Fruit fly (Drosophila melanogaster) whole organism, adult: ENCODE measurements around the gene feo.

Source experiments
- CG12768 ChIP-seq: fragments of 200-800 bp; sonication (Bioruptor generic); optimal IDR thresholded peaks from 2 replicates; lab custom pipeline; 2017; ENCODE audit warnings: missing biosample characterization, missing genetic modification characterization, mild to moderate bottlenecking, moderate library complexity, missing genetic modification reagents
- CG1620 ChIP-seq: fragments of 200-800 bp; sonication (Bioruptor generic); optimal IDR thresholded peaks from 2 replicates; lab custom pipeline; 2016; ENCODE audit warnings: missing biosample characterization, missing genetic modification characterization
- CG33017 ChIP-seq: fragments of 200-800 bp; sonication (Bioruptor generic); optimal IDR thresholded peaks from 2 replicates; lab custom pipeline; 2018; ENCODE audit warnings: missing biosample characterization, mild to moderate bottlenecking, missing genetic modification characterization, moderate library complexity
- CG5204 ChIP-seq: fragments of 200-800 bp; sonication (Bioruptor generic); optimal IDR thresholded peaks from 2 replicates; lab custom pipeline; 2016; ENCODE audit warnings: missing biosample characterization, missing genetic modification characterization
- CG7045 ChIP-seq: fragments of 200-800 bp; sonication (Bioruptor generic); optimal IDR thresholded peaks from 2 replicates; lab custom pipeline; 2017; ENCODE audit warnings: missing biosample characterization, mild to moderate bottlenecking, missing genetic modification characterization
- Crg-1 ChIP-seq: fragments of 200-800 bp; sonication (Bioruptor generic); optimal IDR thresholded peaks from 2 replicates; lab custom pipeline; 2016; ENCODE audit warnings: missing biosample characterization, missing genetic modification characterization
- Mnt ChIP-seq: fragments of 200-800 bp; sonication (Bioruptor generic); optimal IDR thresholded peaks from 2 replicates; lab custom pipeline; 2016; ENCODE audit warnings: missing biosample characterization, mild to moderate bottlenecking, missing genetic modification characterization
- bab1 ChIP-seq: fragments of 200-800 bp; sonication (Bioruptor generic); optimal IDR thresholded peaks from 3 replicates; lab custom pipeline; 2019; ENCODE audit warnings: missing biosample characterization, mild to moderate bottlenecking, missing genetic modification characterization, moderate library complexity
- ovo ChIP-seq: fragments of 200-800 bp; sonication (Bioruptor generic); optimal IDR thresholded peaks from 2 replicates; lab custom pipeline; 2016; ENCODE audit warnings: missing biosample characterization, missing genetic modification characterization
- pad ChIP-seq: fragments of 200-800 bp; sonication (Bioruptor generic); optimal IDR thresholded peaks from 3 replicates; lab custom pipeline; 2017; ENCODE audit warnings: missing biosample characterization, missing genetic modification characterization, mild to moderate bottlenecking, moderate library complexity, missing genetic modification reagents
- tj ChIP-seq: fragments of 200-800 bp; sonication (Bioruptor generic); optimal IDR thresholded peaks from 3 replicates; lab custom pipeline; 2017; ENCODE audit warnings: missing biosample characterization, mild to moderate bottlenecking, missing genetic modification characterization, moderate library complexity

dm6 chrX:10825349-10826129, 29.1 kb downstream of the feo start:
- TF ChIP-seq CG12768 (GFP tag; lab: Kevin White, UChicago) (no peak), CG1620 (no peak), tj (GFP tag; lab: Kevin White, UChicago) (no peak), CG5204 (GFP tag; lab: Kevin White, UChicago) (no peak), pad (GFP tag; lab: Kevin White, UChicago) (no peak), CG33017 (tag; lab: Kevin White, UChicago) (no peak), Mnt (GFP tag; lab: Kevin White, UChicago) (no peak), Crg-1 (no peak), CG7045 (GFP tag; lab: Kevin White, UChicago) (no peak), ovo (no peak), bab1 (GFP tag; lab: Kevin White, UChicago) (no peak)
